Fruit fly (Drosophila melanogaster): ENCODE results near the gene Gmppb.

dm6 chr3R:4797585-4797984, 13.7 kb upstream of the Gmppb start:
- TF ChIP-seq ovo (GFP tag; optimal IDR thresholded peaks at IDR 0.05), result no peak
- TF ChIP-seq toe (GFP tag; optimal IDR thresholded peaks at IDR 0.05), result no peak
- no peak for TF ChIP-seq pad (GFP tag; optimal IDR thresholded peaks at IDR 0.05)
- no peak for TF ChIP-seq kay (GFP tag; ENCODE audit: borderline replicate concordance)
- no peak for TF ChIP-seq cic (GFP tag; optimal IDR thresholded peaks at IDR 0.05)
- no peak for TF ChIP-seq Mnt (GFP tag; optimal IDR thresholded peaks at IDR 0.05)
- TF ChIP-seq cnc (optimal IDR thresholded peaks at IDR 0.05), result no peak
